Fruit fly (Drosophila melanogaster) whole organism, embryonic: ENCODE results near the gene RpL35.

ENCODE experiments used
- Ada2b ChIP-seq: fragments of 200-800 bp; sonication (Bioruptor generic); IDR thresholded peaks from 2 replicates; pipeline ENCODE4 v1.3.6; 2022; ENCODE audit warnings: missing biosample characterization, missing genetic modification characterization
- Atf-2 ChIP-seq: fragments of 200-800 bp; sonication (Bioruptor generic); optimal IDR thresholded peaks from 2 replicates; lab custom pipeline; 2016; ENCODE audit warnings: missing biosample characterization, missing genetic modification characterization
- Bteb2 ChIP-seq: fragments of 200-800 bp; sonication (Bioruptor generic); optimal IDR thresholded peaks from 2 replicates; lab custom pipeline; 2016; ENCODE audit warnings: missing biosample characterization, missing genetic modification characterization
- CG10366 ChIP-seq: fragments of 200-800 bp; sonication (Bioruptor generic); IDR thresholded peaks from 2 replicates; pipeline ENCODE4 v1.3.6; 2022; ENCODE audit warnings: missing biosample characterization, missing genetic modification characterization
- CG11085 ChIP-seq: fragments of 200-800 bp; sonication (Bioruptor generic); IDR thresholded peaks from 2 replicates; pipeline ENCODE4 v1.3.6; 2022; ENCODE audit warnings: missing biosample characterization, missing genetic modification characterization
- CG11723 ChIP-seq: fragments of 200-800 bp; sonication (Bioruptor generic); optimal IDR thresholded peaks from 2 replicates; lab custom pipeline; 2017; ENCODE audit warnings: missing biosample characterization, mild to moderate bottlenecking, missing genetic modification characterization
- CG13123 ChIP-seq: fragments of 200-800 bp; sonication (Bioruptor generic); optimal IDR thresholded peaks from 2 replicates; lab custom pipeline; 2016; ENCODE audit warnings: missing biosample characterization, missing genetic modification characterization
- CG14710 ChIP-seq: fragments of 200-800 bp; sonication (Bioruptor generic); optimal IDR thresholded peaks from 3 replicates; lab custom pipeline; 2019; ENCODE audit warnings: missing biosample characterization, mild to moderate bottlenecking, missing genetic modification characterization, moderate library complexity
- CG15696 ChIP-seq: fragments of 200-800 bp; sonication (Bioruptor generic); optimal IDR thresholded peaks from 2 replicates; lab custom pipeline; 2019; ENCODE audit warnings: missing biosample characterization, mild to moderate bottlenecking, missing genetic modification characterization, moderate library complexity
- CG16813 ChIP-seq: fragments of 200-800 bp; sonication (Bioruptor generic); IDR thresholded peaks from 3 replicates; pipeline ENCODE4 v1.3.6; 2022; ENCODE audit warnings: missing biosample characterization, missing genetic modification characterization; ENCODE audit not compliant: partially characterized antibody
- CG18262 ChIP-seq: fragments of 200-800 bp; optimal IDR thresholded peaks from 3 replicates; lab custom pipeline; 2019; ENCODE audit warnings: missing biosample characterization, mild to moderate bottlenecking, missing genetic modification characterization, moderate library complexity
- CG2199 ChIP-seq: fragments of 200-800 bp; sonication (Bioruptor generic); IDR thresholded peaks from 3 replicates; pipeline ENCODE4 v1.3.6; 2022; ENCODE audit warnings: missing biosample characterization, missing genetic modification characterization
- CG2875 ChIP-seq: fragments of 200-800 bp; sonication (Bioruptor generic); optimal IDR thresholded peaks from 2 replicates; lab custom pipeline; 2017; ENCODE audit warnings: missing biosample characterization, mild to moderate bottlenecking, missing genetic modification characterization, missing genetic modification reagents
- CG31365 ChIP-seq: fragments of 200-800 bp; sonication (Bioruptor generic); optimal IDR thresholded peaks from 2 replicates; lab custom pipeline; 2018; ENCODE audit warnings: missing biosample characterization, mild to moderate bottlenecking, missing genetic modification characterization
- CG31388 ChIP-seq: fragments of 200-800 bp; sonication (Bioruptor generic); optimal IDR thresholded peaks from 2 replicates; lab custom pipeline; 2016; ENCODE audit warnings: missing biosample characterization, missing genetic modification characterization
- CG31441 ChIP-seq: fragments of 200-800 bp; sonication (Bioruptor generic); IDR thresholded peaks from 2 replicates; pipeline ENCODE4 v1.3.6; 2022; ENCODE audit warnings: missing biosample characterization, missing genetic modification characterization
- CG3163 ChIP-seq: fragments of 200-800 bp; sonication (Bioruptor generic); optimal IDR thresholded peaks from 3 replicates; lab custom pipeline; 2016; ENCODE audit warnings: missing biosample characterization, missing genetic modification characterization
- CG3847 ChIP-seq: fragments of 200-800 bp; sonication (Bioruptor generic); IDR thresholded peaks from 2 replicates; pipeline ENCODE4 v1.3.6; 2022; ENCODE audit warnings: missing biosample characterization, missing genetic modification characterization
- CG4707 ChIP-seq: fragments of 200-800 bp; sonication (Bioruptor generic); optimal IDR thresholded peaks from 2 replicates; lab custom pipeline; 2018; ENCODE audit warnings: missing biosample characterization, mild to moderate bottlenecking, missing genetic modification characterization, moderate library complexity
- CG5953 ChIP-seq: fragments of 200-800 bp; sonication (Bioruptor generic); IDR thresholded peaks from 2 replicates; pipeline ENCODE4 v1.3.6; 2022; ENCODE audit warnings: missing biosample characterization, missing genetic modification characterization
- CG6272 ChIP-seq: fragments of 200-800 bp; sonication (Bioruptor generic); IDR thresholded peaks from 2 replicates; pipeline ENCODE4 v1.3.6; 2022; ENCODE audit warnings: missing biosample characterization, missing genetic modification characterization
- CG7357 ChIP-seq: fragments of 200-800 bp; sonication (Bioruptor generic); IDR thresholded peaks from 3 replicates; pipeline ENCODE4 v1.3.6; 2022; ENCODE audit warnings: missing biosample characterization, missing genetic modification characterization
- CG9817 ChIP-seq: fragments of 200-800 bp; sonication (Bioruptor generic); optimal IDR thresholded peaks from 2 replicates; lab custom pipeline; 2018; ENCODE audit warnings: missing biosample characterization, mild to moderate bottlenecking, missing genetic modification characterization, moderate library complexity
- Dbx ChIP-seq: fragments of 200-800 bp; sonication (Bioruptor generic); IDR thresholded peaks from 3 replicates; pipeline ENCODE4 v1.3.6; 2022; ENCODE audit warnings: missing biosample characterization, missing genetic modification characterization
- Doc2 ChIP-seq: fragments of 200-800 bp; sonication (Bioruptor generic); IDR thresholded peaks from 2 replicates; pipeline ENCODE4 v1.3.6; 2022; ENCODE audit warnings: missing biosample characterization, missing genetic modification characterization
- Dp ChIP-seq: fragments of 200-800 bp; sonication (Bioruptor generic); optimal IDR thresholded peaks from 2 replicates; lab custom pipeline; 2018; ENCODE audit warnings: missing biosample characterization, mild to moderate bottlenecking, missing genetic modification characterization, moderate library complexity
- Elba2 ChIP-seq: fragments of 200-800 bp; sonication (Bioruptor generic); optimal IDR thresholded peaks from 3 replicates; lab custom pipeline; 2016; ENCODE audit warnings: missing biosample characterization, missing genetic modification characterization
- Gsc ChIP-seq: fragments of 200-800 bp; sonication (Bioruptor generic); IDR thresholded peaks from 2 replicates; pipeline ENCODE4 v1.3.6; 2022; ENCODE audit warnings: missing biosample characterization, missing genetic modification characterization
- Lhr ChIP-seq: fragments of 200-800 bp; sonication (Bioruptor generic); optimal IDR thresholded peaks from 3 replicates; lab custom pipeline; 2017; ENCODE audit warnings: mild to moderate bottlenecking, missing biosample characterization, missing genetic modification reagents, missing genetic modification characterization
- Myb ChIP-seq: fragments of 200-800 bp; sonication (Bioruptor generic); optimal IDR thresholded peaks from 2 replicates; lab custom pipeline; 2016; ENCODE audit warnings: missing biosample characterization, missing genetic modification characterization
- Ravus ChIP-seq: fragments of 200-800 bp; sonication (Bioruptor generic); IDR thresholded peaks from 2 replicates; pipeline ENCODE4 v1.3.6; 2022; ENCODE audit warnings: missing biosample characterization, missing genetic modification characterization
- Sin3A ChIP-seq: fragments of >200 bp; optimal IDR thresholded peaks from 2 replicates; lab custom pipeline; 2018
- Sry-β ChIP-seq: fragments of 200-800 bp; sonication (Bioruptor generic); optimal IDR thresholded peaks from 2 replicates; lab custom pipeline; 2018; ENCODE audit warnings: missing biosample characterization, mild to moderate bottlenecking, missing genetic modification characterization, moderate library complexity
- Ssrp ChIP-seq: fragments of 200-800 bp; sonication (Bioruptor generic); optimal IDR thresholded peaks from 2 replicates; lab custom pipeline; 2018; ENCODE audit warnings: missing biosample characterization, mild to moderate bottlenecking, missing genetic modification characterization, moderate library complexity
- Taf1 ChIP-seq: fragments of 200-800 bp; sonication (Bioruptor generic); IDR thresholded peaks from 2 replicates; pipeline ENCODE4 v1.3.6; 2022; ENCODE audit warnings: missing biosample characterization, missing genetic modification characterization
- abd-A ChIP-seq: fragments of 200-800 bp; sonication (Bioruptor generic); optimal IDR thresholded peaks from 3 replicates; lab custom pipeline; 2019; ENCODE audit warnings: missing biosample characterization, mild to moderate bottlenecking, missing genetic modification characterization, moderate library complexity
- bbx ChIP-seq: fragments of 200-800 bp; sonication (Bioruptor generic); IDR thresholded peaks from 2 replicates; pipeline ENCODE4 v1.3.6; 2022; ENCODE audit warnings: missing biosample characterization, missing genetic modification characterization; ENCODE audit not compliant: partially characterized antibody
- bigmax ChIP-seq: fragments of 200-800 bp; sonication (Bioruptor generic); optimal IDR thresholded peaks from 2 replicates; lab custom pipeline; 2018; ENCODE audit warnings: missing biosample characterization, mild to moderate bottlenecking, missing genetic modification characterization
- bsh ChIP-seq, 2 experiments: fragments of 200-800 bp; sonication (Bioruptor generic); optimal IDR thresholded peaks; 2 replicates each; lab custom pipeline; 2017 to 2018; ENCODE audit warnings: mild to moderate bottlenecking in 2 of 2, missing biosample characterization in 2 of 2, missing genetic modification characterization in 2 of 2, moderate library complexity in 1 of 2
- caup ChIP-seq: fragments of 200-800 bp; sonication (Bioruptor generic); optimal IDR thresholded peaks from 3 replicates; lab custom pipeline; 2017; ENCODE audit warnings: missing biosample characterization, mild to moderate bottlenecking, missing genetic modification characterization, moderate library complexity; ENCODE audit not compliant: severe bottlenecking
- chm ChIP-seq: fragments of 200-800 bp; sonication (Bioruptor generic); IDR thresholded peaks from 2 replicates; pipeline ENCODE4 v1.3.6; 2022; ENCODE audit warnings: missing biosample characterization, missing genetic modification characterization
- dan ChIP-seq: fragments of 200-800 bp; sonication (Bioruptor generic); IDR thresholded peaks from 2 replicates; pipeline ENCODE4 v1.3.6; 2022; ENCODE audit warnings: missing biosample characterization, missing genetic modification characterization
- dati ChIP-seq: fragments of 200-800 bp; sonication (Bioruptor generic); IDR thresholded peaks from 2 replicates; pipeline ENCODE4 v1.3.6; 2022; ENCODE audit warnings: missing biosample characterization, missing genetic modification characterization
- emc ChIP-seq: fragments of 200-800 bp; sonication (Bioruptor generic); optimal IDR thresholded peaks from 2 replicates; lab custom pipeline; 2016; ENCODE audit warnings: missing biosample characterization, missing genetic modification characterization
- fd3F ChIP-seq: fragments of 200-800 bp; sonication (Bioruptor generic); optimal IDR thresholded peaks from 2 replicates; lab custom pipeline; 2018; ENCODE audit warnings: missing biosample characterization, mild to moderate bottlenecking, missing genetic modification characterization, moderate library complexity
- grau ChIP-seq: fragments of 200-800 bp; optimal IDR thresholded peaks from 3 replicates; lab custom pipeline; 2019; ENCODE audit warnings: missing biosample characterization, mild to moderate bottlenecking, missing genetic modification characterization, moderate library complexity
- nmo ChIP-seq: fragments of 200-800 bp; sonication (Bioruptor generic); optimal IDR thresholded peaks from 2 replicates; lab custom pipeline; 2018; ENCODE audit warnings: missing biosample characterization, mild to moderate bottlenecking, missing genetic modification characterization, moderate library complexity
- repo ChIP-seq: fragments of 200-800 bp; sonication (Bioruptor generic); optimal IDR thresholded peaks from 2 replicates; lab custom pipeline; 2016; ENCODE audit warnings: missing biosample characterization, missing genetic modification characterization
- run ChIP-seq: fragments of 200-800 bp; sonication (Bioruptor generic); optimal IDR thresholded peaks from 3 replicates; lab custom pipeline; 2018; ENCODE audit warnings: missing biosample characterization, mild to moderate bottlenecking, missing genetic modification characterization
- sim ChIP-seq: fragments of 200-800 bp; sonication (Bioruptor generic); IDR thresholded peaks from 2 replicates; pipeline ENCODE4 v1.3.6; 2022; ENCODE audit warnings: missing biosample characterization, missing genetic modification characterization
- wor ChIP-seq: fragments of 200-800 bp; sonication (Bioruptor generic); IDR thresholded peaks from 2 replicates; pipeline ENCODE4 v1.3.6; 2022; ENCODE audit warnings: missing biosample characterization, missing genetic modification characterization

Gene RpL35

dm6 chrX:5648437-5648959 lies 23.7 kb upstream of the RpL35 start, which contains the start of gene OtopLa (continued):
- TF ChIP-seq Gsc (peak; percentile 60), Myb (GFP tag; lab: Kevin White, UChicago) (peak; percentile 52), abd-A (tag; lab: Kevin White, UChicago) (no peak), CG11085 (GFP tag; lab: Robert Waterston, UW) (peak; percentile 37; the same call in 1 of the 2 replicates), Ravus (peak; percentile 61), CG3163 (peak; percentile 61), dati (peak; percentile 52), Sin3A (lab: Kevin White, UChicago) (no peak), nmo (GFP tag; lab: Kevin White, UChicago) (peak; percentile 90), bsh (GFP tag; optimal IDR thresholded peaks at IDR 0.05; lab: Kevin White, UChicago) (peak; percentile 8 to 90), CG2875 (GFP tag; lab: Kevin White, UChicago) (peak; percentile 84), caup (GFP tag; lab: Kevin White, UChicago) (peak; percentile 78), Atf-2 (GFP tag; lab: Kevin White, UChicago) (peak; percentile 66), Taf1 (GFP tag; lab: Robert Waterston, UW) (peak; percentile 47; the same call in 1 of the 2 replicates), bigmax (GFP tag; lab: Kevin White, UChicago) (no peak), CG13123 (GFP tag; lab: Kevin White, UChicago) (peak; percentile 40), CG15696 (tag; lab: Kevin White, UChicago) (peak; percentile 53), CG6272 (GFP tag; lab: Robert Waterston, UW) (peak; percentile 81), CG18262 (tag; lab: Kevin White, UChicago) (peak; percentile 79), bbx (GFP tag; lab: Robert Waterston, UW) (no peak), CG4707 (GFP tag; lab: Kevin White, UChicago) (peak; percentile 74), CG31365 (tag; lab: Kevin White, UChicago) (peak; percentile 38), repo (GFP tag; lab: Kevin White, UChicago) (peak; percentile 63), Elba2 (GFP tag; lab: Kevin White, UChicago) (no peak), run (tag; lab: Kevin White, UChicago) (peak; percentile 56), Ada2b (GFP tag; lab: Robert Waterston, UW) (peak; percentile 88), emc (GFP tag; lab: Kevin White, UChicago) (peak; percentile 18), CG11723 (GFP tag; lab: Kevin White, UChicago) (peak; percentile 60), CG10366 (GFP tag; lab: Robert Waterston, UW) (peak; percentile 87), CG9817 (tag; lab: Kevin White, UChicago) (peak; percentile 69), Ssrp (tag; lab: Kevin White, UChicago) (peak; percentile 87), sim (GFP tag; lab: Robert Waterston, UW) (peak; percentile 67; the same call in 1 of the 2 replicates), grau (tag; lab: Kevin White, UChicago) (peak; percentile 77), CG7357 (GFP tag; lab: Robert Waterston, UW) (peak; percentile 58; the same call in 1 of the 3 replicates), CG2199 (GFP tag; lab: Robert Waterston, UW) (no peak), Sry-β (GFP tag; lab: Kevin White, UChicago) (no peak), Doc2 (GFP tag; lab: Robert Waterston, UW) (no peak), CG5953 (GFP tag; lab: Robert Waterston, UW) (peak; percentile 84), chm (GFP tag; lab: Robert Waterston, UW) (peak; percentile 86), dan (GFP tag; lab: Robert Waterston, UW) (peak; percentile 28; the same call in 1 of the 2 replicates), CG31388 (GFP tag; lab: Kevin White, UChicago) (peak; percentile 60), CG14710 (tag; lab: Kevin White, UChicago) (peak; percentile 78), CG3847 (GFP tag; lab: Robert Waterston, UW) (peak; percentile 75), CG31441 (GFP tag; lab: Robert Waterston, UW) (peak; percentile 90), Bteb2 (peak; percentile 57), wor (GFP tag; lab: Robert Waterston, UW) (peak; percentile 78), Dp (GFP tag; lab: Kevin White, UChicago) (no peak), Dbx (GFP tag; lab: Robert Waterston, UW) (peak; percentile 79), CG16813 (no peak), Lhr (GFP tag; lab: Kevin White, UChicago) (peak; percentile 54), fd3F (peak; percentile 59)
